Fruit fly (Drosophila melanogaster) S2 (cell line): ENCODE data around the gene CG1979.

Experiments used
- CG8478 ChIP-seq: fragments of >200 bp; optimal IDR thresholded peaks from 2 replicates; lab custom pipeline; 2018
- CTCF ChIP-seq, 2 experiments: fragments of >200 bp; optimal IDR thresholded peaks; 2 replicates each; lab custom pipeline; 2018

- TF ChIP-seq CG8478 (no peak), CTCF (optimal IDR thresholded peaks at IDR 0.05; lab: Kevin White, UChicago) (no peak)
Measured at dm6 chr3R:7090337-7090830, 36.0 kb downstream of the CG1979 start.
